Worm (Caenorhabditis elegans) whole organism, late embryonic: ENCODE measurements around the gene M88.3.
A peak's percentile ranks its signal among the peaks of the same experiment; 100 is the strongest.

Source experiments
- C08G9.2 ChIP-seq: sonication (generic microtip); optimal IDR thresholded peaks from 2 replicates; lab custom pipeline; 2016; ENCODE audit warnings: mild to moderate bottlenecking, missing genetic modification characterization, moderate library complexity, missing compliant biosample characterization
- K02D7.2 ChIP-seq: sonication (generic microtip); optimal IDR thresholded peaks from 2 replicates; lab custom pipeline; 2017; ENCODE audit warnings: mild to moderate bottlenecking, missing genetic modification characterization, missing compliant biosample characterization
- T23F11.4 ChIP-seq: fragments of 200-800 bp; sonication (Bioruptor generic); optimal IDR thresholded peaks from 2 replicates; lab custom pipeline; 2018; ENCODE audit warnings: mild to moderate bottlenecking, missing genetic modification characterization, missing compliant biosample characterization
- Y22D7AL.16 ChIP-seq: sonication (generic microtip); optimal IDR thresholded peaks from 2 replicates; lab custom pipeline; 2016; ENCODE audit warnings: missing genetic modification characterization, missing compliant biosample characterization
- ama-1 ChIP-seq: fragments of 150-350 bp; optimal IDR thresholded peaks from 2 replicates; lab custom pipeline; 2014
- ceh-18 ChIP-seq: sonication (generic microtip); optimal IDR thresholded peaks from 2 replicates; lab custom pipeline; 2016; ENCODE audit warnings: missing genetic modification characterization, missing compliant biosample characterization
- ceh-19 ChIP-seq: fragments of 200-800 bp; sonication (Bioruptor generic); optimal IDR thresholded peaks from 2 replicates; lab custom pipeline; 2018; ENCODE audit warnings: mild to moderate bottlenecking, missing genetic modification characterization, missing compliant biosample characterization
- ceh-2 ChIP-seq: sonication (generic microtip); optimal IDR thresholded peaks from 2 replicates; lab custom pipeline; 2016; ENCODE audit warnings: missing genotype, missing genetic modification characterization, missing compliant biosample characterization
- ceh-22 ChIP-seq: sonication (generic microtip); optimal IDR thresholded peaks from 2 replicates; lab custom pipeline; 2017; ENCODE audit warnings: missing biosample characterization, missing genetic modification characterization
- ceh-24 ChIP-seq: sonication (generic microtip); optimal IDR thresholded peaks from 2 replicates; lab custom pipeline; 2016; ENCODE audit warnings: mild to moderate bottlenecking, missing genetic modification characterization, missing compliant biosample characterization
- ceh-31 ChIP-seq: sonication (generic microtip); optimal IDR thresholded peaks from 2 replicates; lab custom pipeline; 2016; ENCODE audit warnings: missing genetic modification characterization, missing compliant biosample characterization
- ceh-48 ChIP-seq: sonication (generic microtip); optimal IDR thresholded peaks from 2 replicates; lab custom pipeline; 2016; ENCODE audit warnings: missing genetic modification characterization, inconsistent platforms, missing compliant biosample characterization
- ceh-6 ChIP-seq: fragments of 200-800 bp; sonication (Bioruptor generic); optimal IDR thresholded peaks from 2 replicates; lab custom pipeline; 2018; ENCODE audit warnings: mild to moderate bottlenecking, missing genetic modification characterization, missing compliant biosample characterization
- ceh-9 ChIP-seq: sonication (generic microtip); optimal IDR thresholded peaks from 2 replicates; lab custom pipeline; 2016; ENCODE audit warnings: mild to moderate bottlenecking, missing genetic modification characterization, inconsistent platforms, missing compliant biosample characterization
- che-1 ChIP-seq: sonication (generic microtip); optimal IDR thresholded peaks from 2 replicates; lab custom pipeline; 2016; ENCODE audit warnings: mild to moderate bottlenecking, missing genetic modification characterization, missing compliant biosample characterization
- dmd-4 ChIP-seq: sonication (generic microtip); optimal IDR thresholded peaks from 2 replicates; lab custom pipeline; 2016; ENCODE audit warnings: borderline replicate concordance, missing genetic modification characterization, missing compliant biosample characterization
- dve-1 ChIP-seq: sonication (generic microtip); optimal IDR thresholded peaks from 2 replicates; lab custom pipeline; 2017; ENCODE audit warnings: antibody characterized with exemption, mild to moderate bottlenecking, missing genetic modification characterization, missing compliant biosample characterization
- ets-4 ChIP-seq: sonication (generic microtip); optimal IDR thresholded peaks from 2 replicates; lab custom pipeline; 2016; ENCODE audit warnings: missing genetic modification characterization, missing compliant biosample characterization
- eyg-1 ChIP-seq: sonication (generic microtip); optimal IDR thresholded peaks from 2 replicates; lab custom pipeline; 2016; ENCODE audit warnings: missing genotype, missing genetic modification characterization, missing compliant biosample characterization
- fkh-10 ChIP-seq: fragments of 150-350 bp; optimal IDR thresholded peaks from 2 replicates; lab custom pipeline; 2014; ENCODE audit warnings: missing biosample characterization, missing genetic modification reagents, missing genetic modification characterization
- gmeb-2 ChIP-seq: sonication (generic microtip); optimal IDR thresholded peaks from 2 replicates; lab custom pipeline; 2016; ENCODE audit warnings: missing genetic modification characterization, inconsistent platforms, missing compliant biosample characterization
- hlh-15 ChIP-seq: sonication (generic microtip); optimal IDR thresholded peaks from 2 replicates; lab custom pipeline; 2016; ENCODE audit warnings: missing genetic modification characterization, missing compliant biosample characterization
- hlh-30 ChIP-seq: sonication (generic microtip); optimal IDR thresholded peaks from 2 replicates; lab custom pipeline; 2017; ENCODE audit warnings: antibody characterized with exemption, missing genetic modification characterization, missing compliant biosample characterization; ENCODE audit not compliant: insufficient read depth
- hlh-6 ChIP-seq: sonication (generic microtip); optimal IDR thresholded peaks from 2 replicates; lab custom pipeline; 2016; ENCODE audit warnings: missing genotype, missing genetic modification characterization, missing compliant biosample characterization
- hlh-8 ChIP-seq: sonication (generic microtip); optimal IDR thresholded peaks from 2 replicates; lab custom pipeline; 2016; ENCODE audit warnings: missing genotype, missing genetic modification characterization, missing compliant biosample characterization
- lim-6 ChIP-seq: sonication (generic microtip); optimal IDR thresholded peaks from 2 replicates; lab custom pipeline; 2016; ENCODE audit warnings: missing genetic modification characterization, missing compliant biosample characterization
- nfya-1 ChIP-seq: sonication (generic microtip); optimal IDR thresholded peaks from 2 replicates; lab custom pipeline; 2017; ENCODE audit warnings: missing genetic modification characterization, mild to moderate bottlenecking, missing compliant biosample characterization, antibody characterized with exemption, moderate library complexity
- odd-2 ChIP-seq: sonication (generic microtip); optimal IDR thresholded peaks from 2 replicates; lab custom pipeline; 2017; ENCODE audit warnings: antibody characterized with exemption, mild to moderate bottlenecking, missing genetic modification characterization, missing compliant biosample characterization
- pat-9 ChIP-seq: fragments of 200-800 bp; sonication (Bioruptor generic); optimal IDR thresholded peaks from 2 replicates; lab custom pipeline; 2018; ENCODE audit warnings: mild to moderate bottlenecking, missing genetic modification characterization, moderate library complexity, missing compliant biosample characterization
- pha-4 ChIP-seq: fragments of 150-350 bp; optimal IDR thresholded peaks from 2 replicates; lab custom pipeline; 2018; ENCODE audit warnings: missing biosample characterization, missing genetic modification reagents, missing genetic modification characterization
- ref-2 ChIP-seq: sonication (generic microtip); optimal IDR thresholded peaks from 2 replicates; lab custom pipeline; 2016; ENCODE audit warnings: missing genetic modification characterization, missing compliant biosample characterization
- sox-4 ChIP-seq: sonication (generic microtip); optimal IDR thresholded peaks from 2 replicates; lab custom pipeline; 2017; ENCODE audit warnings: mild to moderate bottlenecking, missing genetic modification characterization, inconsistent platforms, missing compliant biosample characterization
- tbx-2 ChIP-seq: sonication (generic microtip); optimal IDR thresholded peaks from 2 replicates; lab custom pipeline; 2016; ENCODE audit warnings: missing genetic modification characterization, missing compliant biosample characterization
- ttx-3 ChIP-seq: sonication (generic microtip); optimal IDR thresholded peaks from 2 replicates; lab custom pipeline; 2016; ENCODE audit warnings: missing genetic modification reagents, missing genetic modification characterization, missing compliant biosample characterization
- unc-3 ChIP-seq, 2 experiments: fragments of 200-800 bp in 1 of 2; sonication (Bioruptor generic) in 1 of 2; sonication (generic microtip) in 1 of 2; conservative IDR thresholded peaks in 1 of 2; optimal IDR thresholded peaks in 1 of 2; 2 replicates each; pipeline versions ENCODE4 v1.3.6 to Lab custom; 2016 to 2022; ENCODE audit warnings: missing compliant biosample characterization in 2 of 2, missing genetic modification characterization in 2 of 2, missing genetic modification reagents in 1 of 2
- unc-42 ChIP-seq: sonication (generic microtip); optimal IDR thresholded peaks from 2 replicates; lab custom pipeline; 2016; ENCODE audit warnings: missing genotype, missing genetic modification characterization, missing compliant biosample characterization
- unc-55 ChIP-seq: sonication (generic microtip); optimal IDR thresholded peaks from 2 replicates; lab custom pipeline; 2017; ENCODE audit warnings: missing biosample characterization, missing genetic modification reagents, missing genetic modification characterization
- unc-86 ChIP-seq: sonication (generic microtip); optimal IDR thresholded peaks from 2 replicates; lab custom pipeline; 2016; ENCODE audit warnings: missing genetic modification characterization, missing compliant biosample characterization
- zip-5 ChIP-seq: sonication (generic microtip); optimal IDR thresholded peaks from 2 replicates; lab custom pipeline; 2016; ENCODE audit warnings: missing genetic modification characterization, missing compliant biosample characterization

M88.3 gene

DNA sequence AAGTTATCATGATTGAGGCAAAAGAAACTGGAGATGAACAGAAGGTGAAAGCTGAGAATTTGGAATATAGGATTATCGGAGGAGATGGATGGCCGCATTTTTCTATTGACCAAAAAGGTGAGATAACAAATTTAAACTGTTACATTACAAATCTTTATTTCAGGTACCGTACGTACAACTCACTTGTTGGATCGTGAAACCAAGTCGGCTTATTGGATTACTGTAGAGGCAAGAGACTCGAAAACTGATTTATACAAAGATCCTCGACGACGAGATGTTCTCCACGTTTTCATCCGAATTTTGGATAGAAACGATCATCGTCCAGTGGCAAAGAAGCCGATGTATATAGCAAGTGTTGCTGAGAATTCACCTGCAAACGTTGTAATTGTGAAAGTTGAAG lies 18.9 kb downstream of the M88.3 start:
- no peak for TF ChIP-seq hlh-30 (tag; lab: Kevin White, UChicago)
- no peak for TF ChIP-seq hlh-8 (tag; lab: Kevin White, UChicago)
- no peak for TF ChIP-seq ttx-3
- TF ChIP-seq pha-4 (tag; lab: Kevin White, UChicago): no peak
- TF ChIP-seq ceh-24: no peak
- TF ChIP-seq K02D7.2: no peak
- no peak for TF ChIP-seq ceh-31 (tag; lab: Kevin White, UChicago)
- no peak for TF ChIP-seq eyg-1
- TF ChIP-seq ama-1: no peak
- TF ChIP-seq ref-2: no peak
- no peak for TF ChIP-seq che-1 (tag; lab: Kevin White, UChicago)
- TF ChIP-seq C08G9.2 (tag; lab: Kevin White, UChicago): no peak
- TF ChIP-seq unc-42 (tag; lab: Kevin White, UChicago): no peak
- no peak for TF ChIP-seq ceh-6 (GFP tag; lab: Kevin White, UChicago)
- TF ChIP-seq ceh-22 (tag; lab: Kevin White, UChicago): no peak
- TF ChIP-seq tbx-2 (tag; lab: Kevin White, UChicago): no peak
- TF ChIP-seq ceh-2 (tag; lab: Kevin White, UChicago): no peak
- no peak for TF ChIP-seq lim-6 (tag; lab: Kevin White, UChicago)
- TF ChIP-seq ceh-48 (tag; lab: Kevin White, UChicago): no peak
- TF ChIP-seq, all 69 proteins: peak for 0

DNA sequence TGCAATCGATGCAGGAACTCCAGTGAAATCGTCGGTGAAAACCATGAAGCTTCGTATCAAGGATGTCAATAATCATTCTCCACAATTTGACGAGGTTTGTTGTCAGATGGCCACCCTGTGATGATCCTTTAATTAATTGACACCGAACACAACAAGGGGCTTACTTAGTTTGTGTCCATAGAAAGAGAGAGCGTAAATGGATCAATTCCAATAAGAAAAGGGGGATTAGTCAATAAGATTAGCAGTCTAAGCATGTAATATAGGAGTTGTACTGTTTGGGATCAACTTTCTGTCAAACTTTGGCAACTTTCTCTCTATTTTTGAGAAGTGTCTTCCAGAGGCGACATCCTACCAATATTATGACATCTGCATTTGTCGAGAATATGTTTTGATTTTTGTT lies 20.8 kb downstream of the M88.3 start:
- TF ChIP-seq unc-42 (tag; lab: Kevin White, UChicago) (peak; percentile 76), ceh-19 (GFP tag; lab: Kevin White, UChicago) (no peak)
- TF ChIP-seq, all 69 proteins: peak for 1

DNA sequence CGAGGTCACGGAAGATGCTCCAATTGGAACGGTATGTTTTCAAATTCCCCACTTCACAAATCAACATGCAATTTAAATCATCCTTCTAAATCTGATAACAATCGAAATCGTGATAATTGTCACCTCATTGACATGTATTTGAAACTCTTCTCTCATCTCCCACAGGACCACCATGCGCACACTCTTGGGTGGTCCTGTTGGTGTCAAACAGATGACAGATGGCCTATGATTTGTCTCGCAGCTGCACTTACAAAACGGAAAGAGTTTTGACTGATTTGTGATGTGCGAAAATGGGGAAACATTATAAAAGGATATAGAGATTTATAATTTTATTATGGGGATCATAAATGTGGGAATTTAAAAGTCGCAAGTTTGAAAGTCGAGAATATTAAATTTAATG lies 21.4 kb downstream of the M88.3 start:
- no peak for TF ChIP-seq ceh-18 (tag; lab: Kevin White, UChicago)
- TF ChIP-seq dve-1 (tag; lab: Kevin White, UChicago): no peak
- peak; percentile 76 for TF ChIP-seq unc-55 (GFP tag; lab: Kevin White, UChicago)

DNA sequence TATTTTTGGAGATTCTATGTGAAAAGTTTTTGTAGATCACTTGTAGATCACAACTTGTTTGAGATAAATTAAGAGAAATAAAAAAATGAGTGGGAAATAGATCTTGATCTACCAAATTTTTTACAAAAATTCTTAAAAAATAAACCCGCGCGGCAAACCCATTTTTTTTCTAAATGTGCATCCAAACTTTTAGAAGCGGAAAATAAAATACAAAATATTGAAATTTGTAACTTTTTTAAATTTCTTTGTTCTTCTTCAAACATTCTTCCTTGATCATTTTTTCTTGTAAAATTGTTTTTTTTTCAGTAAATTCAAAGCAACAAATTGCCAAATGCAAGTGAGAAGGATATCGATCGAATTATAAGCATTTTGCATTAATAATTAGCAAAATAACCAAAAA lies 24.8 kb downstream of the M88.3 start, which contains the start of gene cdh-4:
cdh-4 (plus strand) TSS at position 301 of the 400 bp plus-strand sequence.
- TF ChIP-seq che-1 (tag; lab: Kevin White, UChicago) (no peak), Y22D7AL.16 (tag; lab: Kevin White, UChicago) (no peak), pat-9 (tag; lab: Kevin White, UChicago) (no peak), dmd-4 (tag; lab: Kevin White, UChicago) (no peak), hlh-8 (tag; lab: Kevin White, UChicago) (no peak), T23F11.4 (GFP tag; lab: Kevin White, UChicago) (no peak), ceh-9 (tag; lab: Kevin White, UChicago) (no peak), nfya-1 (tag; lab: Kevin White, UChicago) (no peak), fkh-10 (GFP tag; lab: Kevin White, UChicago) (no peak), ets-4 (tag; lab: Kevin White, UChicago) (no peak), ceh-31 (tag; lab: Kevin White, UChicago) (no peak), odd-2 (no peak)

DNA sequence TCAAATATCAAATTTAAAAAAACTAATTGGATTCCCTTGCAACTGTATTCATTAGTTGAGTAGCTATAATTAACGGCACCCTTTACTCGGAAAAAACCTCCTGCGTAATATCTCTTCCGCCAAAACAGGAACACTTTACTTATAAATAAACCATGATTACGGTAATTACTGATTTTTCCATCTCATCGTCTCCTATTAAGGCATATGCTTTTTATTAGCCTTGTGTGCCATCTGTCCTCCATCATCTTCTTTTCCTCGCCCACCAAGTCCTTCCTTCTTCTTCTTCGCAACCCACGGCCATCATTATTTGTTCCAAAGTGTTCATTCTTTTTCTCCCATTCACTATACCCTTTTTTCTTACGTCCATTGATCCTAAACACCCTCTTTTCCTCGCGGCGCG lies 25.4 kb downstream of the M88.3 start:
- TF ChIP-seq ets-4 (tag; lab: Kevin White, UChicago): no peak
- no peak for TF ChIP-seq lim-6 (tag; lab: Kevin White, UChicago)
- no peak for TF ChIP-seq Y22D7AL.16 (tag; lab: Kevin White, UChicago)
- TF ChIP-seq C08G9.2 (tag; lab: Kevin White, UChicago): no peak
- TF ChIP-seq gmeb-2 (tag; lab: Kevin White, UChicago): no peak
- no peak for TF ChIP-seq hlh-6 (tag; lab: Kevin White, UChicago)
- TF ChIP-seq hlh-15: no peak
- no peak for TF ChIP-seq unc-86 (tag; lab: Kevin White, UChicago)
- no peak for TF ChIP-seq zip-5
- no peak for TF ChIP-seq hlh-30 (tag; lab: Kevin White, UChicago)
- no peak for TF ChIP-seq ceh-9 (tag; lab: Kevin White, UChicago)
- peak; percentile 33 for TF ChIP-seq ceh-31 (tag; lab: Kevin White, UChicago)
- TF ChIP-seq nfya-1 (tag; lab: Kevin White, UChicago): no peak
- TF ChIP-seq sox-4 (tag; lab: Kevin White, UChicago): no peak
- no peak for TF ChIP-seq unc-3 (GFP tag; conservative IDR thresholded peaks at IDR 0.05; lab: Robert Waterston, UW)
- TF ChIP-seq unc-3 (tag; optimal IDR thresholded peaks at IDR 0.05; lab: Kevin White, UChicago): no peak
- TF ChIP-seq unc-42 (tag; lab: Kevin White, UChicago): peak; percentile 36
- no peak for TF ChIP-seq ceh-18 (tag; lab: Kevin White, UChicago)
